Worm (Caenorhabditis elegans) whole organism, L2 larva: ENCODE measurements around the gene M01H9.10.

ENCODE experiments used
- crh-2 ChIP-seq: sonication (generic microtip); optimal IDR thresholded peaks from 2 replicates; lab custom pipeline; 2017; ENCODE audit warnings: missing biosample characterization, missing genetic modification characterization
- elt-1 ChIP-seq: fragments of 150-350 bp; optimal IDR thresholded peaks from 2 replicates; lab custom pipeline; 2014; ENCODE audit warnings: missing biosample characterization, missing genetic modification characterization
- fos-1 ChIP-seq: fragments of 150-350 bp; optimal IDR thresholded peaks from 2 replicates; lab custom pipeline; 2014; ENCODE audit warnings: missing biosample characterization, missing genetic modification characterization
- nhr-11 ChIP-seq: fragments of 150-350 bp; optimal IDR thresholded peaks from 2 replicates; lab custom pipeline; 2014; ENCODE audit warnings: missing biosample characterization, missing genetic modification characterization
- nhr-12 ChIP-seq: fragments of 150-350 bp; optimal IDR thresholded peaks from 2 replicates; lab custom pipeline; 2014; ENCODE audit warnings: missing biosample characterization, missing genetic modification characterization

The M01H9.10 gene

ce11 chrIV:4429901-4430300 is 50.0 kb downstream of the M01H9.10 start, which contains the start of the genes str-185 and R08C7.5:
Gene str-185, minus strand, starts transcription at chrIV:4430001.
Gene R08C7.5, plus strand, starts transcription at chrIV:4430229.
- TF ChIP-seq nhr-11 (tag; lab: Kevin White, UChicago) (no peak), fos-1 (tag; lab: Kevin White, UChicago) (no peak), crh-2 (no peak), nhr-12 (tag; lab: Kevin White, UChicago) (no peak), elt-1 (tag; lab: Kevin White, UChicago) (no peak)
- TF ChIP-seq, all 48 proteins: peak for 0
